Worm (Caenorhabditis elegans): ENCODE data around the gene K07F5.17.

Gene K07F5.17

ce11 chrIV:9801418-9801817 is 40.8 kb upstream of the K07F5.17 start (continued):
- TF ChIP-seq lin-38 (GFP tag; IDR thresholded peaks at IDR 0.05) (no peak), nhr-102 (tag; optimal IDR thresholded peaks at IDR 0.05) (peak; percentile 63), lir-3 (tag; optimal IDR thresholded peaks at IDR 0.05) (no peak), F49E8.2 (tag; optimal IDR thresholded peaks at IDR 0.05; ENCODE audit: borderline replicate concordance) (no peak), hlh-30 (tag; optimal IDR thresholded peaks at IDR 0.05; ENCODE audit: insufficient read depth) (peak; percentile 59), unc-62 (GFP tag; optimal IDR thresholded peaks at IDR 0.05 in 1 of 2) (peak; percentile 18 to 66), unc-62 (tag; optimal IDR thresholded peaks at IDR 0.05) (no peak), unc-130 (GFP tag; optimal IDR thresholded peaks at IDR 0.05) (no peak), aha-1 (tag) (peak; percentile 83), T20F7.1 (GFP tag; optimal IDR thresholded peaks at IDR 0.05) (peak; percentile 53), dmd-6 (GFP tag; IDR thresholded peaks at IDR 0.05) (peak; percentile 98), ceh-32 (tag; optimal IDR thresholded peaks at IDR 0.05; ENCODE audit: poor library complexity) (no peak), mes-2 (tag; optimal IDR thresholded peaks at IDR 0.05; ENCODE audit: poor library complexity, severe bottlenecking) (peak; percentile 26), spr-3 (GFP tag; optimal IDR thresholded peaks at IDR 0.05) (no peak), hif-1 (tag; optimal IDR thresholded peaks at IDR 0.05) (peak; percentile 24 to 79), hmg-1.1 (GFP tag; IDR thresholded peaks at IDR 0.05) (no peak), mdl-1 (tag; optimal IDR thresholded peaks at IDR 0.05) (peak in 1 of 2 experiments; percentile 57), lin-1 (GFP tag; IDR thresholded peaks at IDR 0.05) (peak; percentile 95), F37D6.2 (tag; optimal IDR thresholded peaks at IDR 0.05) (no peak)

DNA sequence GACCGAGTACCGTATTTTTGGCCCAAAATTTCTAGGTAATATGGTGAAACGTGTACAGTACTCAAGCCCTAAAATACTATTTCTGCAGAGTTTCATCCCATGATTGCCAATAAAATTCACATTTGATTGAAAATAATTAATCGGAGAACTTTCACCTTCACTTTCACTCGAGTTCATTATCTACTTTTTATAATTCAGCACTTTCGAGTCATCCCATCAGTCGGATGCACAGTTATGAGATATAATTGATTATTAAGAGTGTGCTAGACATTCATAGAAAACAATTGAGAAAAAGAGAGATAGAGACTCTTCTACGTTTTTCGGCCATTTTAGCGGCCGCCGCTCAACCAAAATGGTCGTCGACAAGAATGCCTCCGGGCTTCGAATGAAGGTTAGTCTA is 39.5 kb upstream of the K07F5.17 start, which contains the start of gene fat-3:
Gene fat-3, plus strand, starts transcription at position 313 of the 400 bp plus-strand sequence.
- peak; percentile 49 for TF ChIP-seq hlh-30 (tag; optimal IDR thresholded peaks at IDR 0.05; ENCODE audit: insufficient read depth)
- peak; percentile 61 for TF ChIP-seq nhr-28 (tag; optimal IDR thresholded peaks at IDR 0.05)
- peak; percentile 31 for TF ChIP-seq pqm-1 (tag; optimal IDR thresholded peaks at IDR 0.05)
- peak; percentile 82 for TF ChIP-seq php-3 (GFP tag; IDR thresholded peaks at IDR 0.05)
- peak; percentile 41 for TF ChIP-seq mep-1 (tag; optimal IDR thresholded peaks at IDR 0.05)
- no peak for TF ChIP-seq cey-2 (tag; optimal IDR thresholded peaks at IDR 0.05; ENCODE audit: borderline replicate concordance, insufficient read depth)
- TF ChIP-seq ctbp-1 (GFP tag; IDR thresholded peaks at IDR 0.05), result no peak
- 0 out of 2 replicates have a peak, but pooled peaks have one; percentile 12 for TF ChIP-seq tra-1 (GFP tag; IDR thresholded peaks at IDR 0.05)
- TF ChIP-seq mes-2 (tag; optimal IDR thresholded peaks at IDR 0.05; ENCODE audit: poor library complexity, severe bottlenecking), result peak; percentile 17
- TF ChIP-seq unc-130 (GFP tag; optimal IDR thresholded peaks at IDR 0.05), result no peak
- peak; percentile 4 for TF ChIP-seq nhr-48 (tag; optimal IDR thresholded peaks at IDR 0.05)
- TF ChIP-seq dmd-6 (GFP tag; IDR thresholded peaks at IDR 0.05), result peak; percentile 62
- no peak for TF ChIP-seq aly-2 (tag; optimal IDR thresholded peaks at IDR 0.05)
- no peak for TF ChIP-seq daf-16 (GFP tag; optimal IDR thresholded peaks at IDR 0.05)
- peak; percentile 68 for TF ChIP-seq daf-16 (tag; optimal IDR thresholded peaks at IDR 0.05)
- TF ChIP-seq pha-4 (GFP tag; IDR thresholded peaks at IDR 0.05), result no peak
- no peak for TF ChIP-seq pha-4 (tag; optimal IDR thresholded peaks at IDR 0.05)
- peak; percentile 60 for TF ChIP-seq hlh-11 (tag; optimal IDR thresholded peaks at IDR 0.05)
- TF ChIP-seq mdt-29 (GFP tag; IDR thresholded peaks at IDR 0.05), result 0 out of 2 replicates have a peak, but pooled peaks have one; percentile 10
- TF ChIP-seq lsy-2 (tag; optimal IDR thresholded peaks at IDR 0.05), result peak in 1 of 2 experiments; percentile 36
- no peak for TF ChIP-seq fos-1 (tag; optimal IDR thresholded peaks at IDR 0.05)
- peak; percentile 79 for TF ChIP-seq dve-1 (tag; optimal IDR thresholded peaks at IDR 0.05; ENCODE audit: insufficient read depth)

- TF ChIP-seq hlh-30 (tag; optimal IDR thresholded peaks at IDR 0.05; ENCODE audit: insufficient read depth), result peak; percentile 87
- no peak for TF ChIP-seq gei-8 (GFP tag; optimal IDR thresholded peaks at IDR 0.05)
- TF ChIP-seq daf-19 (GFP tag; conservative IDR thresholded peaks at IDR 0.05), result no peak
- TF ChIP-seq vab-7 (GFP tag; IDR thresholded peaks at IDR 0.05), result no peak
- TF ChIP-seq Y75B8A.6 (GFP tag; IDR thresholded peaks at IDR 0.05), result no peak
- no peak for TF ChIP-seq tra-1 (GFP tag; IDR thresholded peaks at IDR 0.05)
- no peak for TF ChIP-seq zip-2 (tag; optimal IDR thresholded peaks at IDR 0.05)
- 0 out of 2 replicates have a peak, but pooled peaks have one; percentile 41 for TF ChIP-seq zfp-3 (GFP tag; conservative IDR thresholded peaks at IDR 0.05)
- TF ChIP-seq ctbp-1 (GFP tag; IDR thresholded peaks at IDR 0.05), result no peak
- TF ChIP-seq lin-13 (GFP tag; optimal IDR thresholded peaks at IDR 0.05), result peak; percentile 44
- peak; percentile 93 for TF ChIP-seq hlh-11 (tag; optimal IDR thresholded peaks at IDR 0.05)
- peak; percentile 24 for TF ChIP-seq nhr-6 (tag; optimal IDR thresholded peaks at IDR 0.05)
- TF ChIP-seq nhr-25 (tag; optimal IDR thresholded peaks at IDR 0.05; ENCODE audit: borderline replicate concordance, insufficient read depth), result no peak
- no peak for TF ChIP-seq mxl-2 (GFP tag; conservative IDR thresholded peaks at IDR 0.05)
- 0 out of 2 replicates have a peak, but pooled peaks have one; percentile 28 for TF ChIP-seq lin-38 (GFP tag; IDR thresholded peaks at IDR 0.05)
These were observed 38.6 kb upstream of the K07F5.17 start for ce11 chrIV:9803544-9803943.

All from whole organism, L4 larva.